Worm (Caenorhabditis elegans) whole organism, young adult: Measurements from ENCODE around the gene heh-1.

Source experiments
- B0035.1 ChIP-seq: sonication (generic microtip); optimal IDR thresholded peaks from 2 replicates; lab custom pipeline; 2016; ENCODE audit warnings: missing genetic modification characterization, mild to moderate bottlenecking, missing compliant biosample characterization, missing genotype, missing genetic modification reagents
- B0261.1 ChIP-seq: sonication (generic microtip); optimal IDR thresholded peaks from 2 replicates; lab custom pipeline; 2016; ENCODE audit warnings: mild to moderate bottlenecking, missing genetic modification characterization, moderate library complexity, missing compliant biosample characterization
- D2030.7 ChIP-seq: fragments of 200-800 bp; sonication (Bioruptor generic); IDR thresholded peaks from 2 replicates; pipeline ENCODE4 v1.3.6; 2022; ENCODE audit warnings: missing genetic modification reagents, missing genetic modification characterization, missing compliant biosample characterization
- F10E7.11 ChIP-seq: sonication (generic microtip); optimal IDR thresholded peaks from 2 replicates; lab custom pipeline; 2017; ENCODE audit warnings: mild to moderate bottlenecking, missing genetic modification characterization, moderate library complexity, missing compliant biosample characterization
- F23B12.7 ChIP-seq: sonication (generic microtip); optimal IDR thresholded peaks from 2 replicates; lab custom pipeline; 2017; ENCODE audit warnings: missing genetic modification characterization, mild to moderate bottlenecking, missing compliant biosample characterization, antibody characterized with exemption, moderate library complexity; ENCODE audit not compliant: insufficient read depth
- F37B4.10 ChIP-seq: fragments of 200-800 bp; sonication (Bioruptor generic); IDR thresholded peaks from 2 replicates; pipeline ENCODE4 v1.3.6; 2022; ENCODE audit warnings: missing genetic modification characterization, missing compliant biosample characterization
- F49E8.2 ChIP-seq: sonication (generic microtip); optimal IDR thresholded peaks from 3 replicates; lab custom pipeline; 2017; ENCODE audit warnings: missing genetic modification characterization, mild to moderate bottlenecking, missing compliant biosample characterization, antibody characterized with exemption, moderate library complexity; ENCODE audit not compliant: insufficient read depth
- F55B11.4 ChIP-seq: sonication (generic microtip); optimal IDR thresholded peaks from 2 replicates; lab custom pipeline; 2016; ENCODE audit warnings: missing compliant biosample characterization, missing genetic modification characterization, borderline replicate concordance; ENCODE audit not compliant: insufficient read depth
- Y56A3A.18 ChIP-seq: fragments of 200-800 bp; sonication (Bioruptor generic); IDR thresholded peaks from 2 replicates; pipeline ENCODE4 v1.3.6; 2022; ENCODE audit warnings: missing genetic modification reagents, missing genetic modification characterization, missing compliant biosample characterization
- Y67H2A.10 ChIP-seq: fragments of 200-800 bp; sonication (Bioruptor generic); conservative IDR thresholded peaks from 2 replicates; pipeline ENCODE4 v1.3.6; 2022; ENCODE audit warnings: missing genetic modification reagents, missing genetic modification characterization, missing compliant biosample characterization
- aptf-3 ChIP-seq: fragments of 200-800 bp; sonication (Bioruptor generic); IDR thresholded peaks from 2 replicates; pipeline ENCODE4 v1.3.6; 2022; ENCODE audit warnings: missing genetic modification characterization, missing compliant biosample characterization
- attf-6 ChIP-seq: fragments of 200-800 bp; sonication (Bioruptor generic); IDR thresholded peaks from 2 replicates; pipeline ENCODE4 v1.3.6; 2022; ENCODE audit warnings: missing genetic modification reagents, missing genetic modification characterization, missing compliant biosample characterization
- ccch-3 ChIP-seq: fragments of 200-800 bp; sonication (Bioruptor generic); optimal IDR thresholded peaks from 2 replicates; lab custom pipeline; 2018; ENCODE audit warnings: mild to moderate bottlenecking, missing genetic modification characterization, missing compliant biosample characterization
- ceh-100 ChIP-seq: fragments of 200-800 bp; sonication (Bioruptor generic); IDR thresholded peaks from 2 replicates; pipeline ENCODE4 v1.3.6; 2022; ENCODE audit warnings: missing genetic modification reagents, missing genetic modification characterization, missing compliant biosample characterization
- ceh-91 ChIP-seq: fragments of 200-800 bp; sonication (Bioruptor generic); IDR thresholded peaks from 2 replicates; pipeline ENCODE4 v1.3.6; 2022; ENCODE audit warnings: missing genetic modification reagents, missing genetic modification characterization, missing compliant biosample characterization
- chd-7 ChIP-seq: sonication (generic microtip); optimal IDR thresholded peaks from 2 replicates; lab custom pipeline; 2016; ENCODE audit warnings: mild to moderate bottlenecking, missing genetic modification characterization, moderate library complexity, missing compliant biosample characterization
- dox-1 ChIP-seq: fragments of 200-800 bp; sonication (Bioruptor generic); IDR thresholded peaks from 2 replicates; pipeline ENCODE4 v1.3.6; 2022; ENCODE audit warnings: missing genetic modification reagents, missing genetic modification characterization, missing compliant biosample characterization
- egrh-3 ChIP-seq: fragments of 200-800 bp; sonication (Bioruptor generic); IDR thresholded peaks from 2 replicates; pipeline ENCODE4 v1.3.6; 2022; ENCODE audit warnings: missing genetic modification reagents, missing genetic modification characterization, missing compliant biosample characterization
- hlh-26 ChIP-seq: fragments of 200-800 bp; sonication (Bioruptor generic); conservative IDR thresholded peaks from 2 replicates; pipeline ENCODE4 v1.3.6; 2022; ENCODE audit warnings: missing genetic modification reagents, missing genetic modification characterization, missing compliant biosample characterization
- hrde-1 ChIP-seq: sonication (generic microtip); optimal IDR thresholded peaks from 2 replicates; lab custom pipeline; 2016; ENCODE audit warnings: missing genetic modification characterization, mild to moderate bottlenecking, missing compliant biosample characterization, moderate library complexity, missing genotype, missing genetic modification reagents, borderline replicate concordance
- let-526 ChIP-seq: fragments of 200-800 bp; sonication (Bioruptor generic); IDR thresholded peaks from 2 replicates; pipeline ENCODE4 v1.3.6; 2022; ENCODE audit warnings: missing genetic modification reagents, missing genetic modification characterization, missing compliant biosample characterization
- let-607 ChIP-seq, 2 experiments: fragments of 200-800 bp in 1 of 2; sonication (Bioruptor generic) in 1 of 2; sonication (generic microtip) in 1 of 2; optimal IDR thresholded peaks; 2 replicates each; lab custom pipeline; 2016 to 2018; ENCODE audit warnings: mild to moderate bottlenecking in 2 of 2, missing compliant biosample characterization in 2 of 2, missing genetic modification characterization in 2 of 2, moderate library complexity in 2 of 2, missing genotype in 1 of 2
- lin-35 ChIP-seq, 3 experiments: fragments of 150-350 bp in 2 of 3; sonication (generic microtip) in 1 of 3; optimal IDR thresholded peaks; 2 replicates each; lab custom pipeline; 2014 to 2018; ENCODE audit warnings: missing biosample characterization in 3 of 3, missing genetic modification characterization in 3 of 3, missing genetic modification reagents in 3 of 3
- lin-40 ChIP-seq: sonication (generic microtip); optimal IDR thresholded peaks from 2 replicates; lab custom pipeline; 2016; ENCODE audit warnings: missing genetic modification characterization, mild to moderate bottlenecking, missing compliant biosample characterization, missing genotype, missing genetic modification reagents
- lsy-27 ChIP-seq: sonication (generic microtip); optimal IDR thresholded peaks from 2 replicates; lab custom pipeline; 2017; ENCODE audit warnings: missing genetic modification characterization, mild to moderate bottlenecking, missing compliant biosample characterization, antibody characterized with exemption, missing genotype, borderline replicate concordance; ENCODE audit not compliant: insufficient read depth
- madf-3 ChIP-seq: fragments of 200-800 bp; sonication (Bioruptor generic); IDR thresholded peaks from 2 replicates; pipeline ENCODE4 v1.3.6; 2022; ENCODE audit warnings: missing genetic modification reagents, missing genetic modification characterization, missing compliant biosample characterization
- mxl-1 ChIP-seq: sonication (generic microtip); optimal IDR thresholded peaks from 2 replicates; lab custom pipeline; 2016; ENCODE audit warnings: missing genetic modification characterization, missing compliant biosample characterization
- nfyb-1 ChIP-seq: fragments of 200-800 bp; sonication (Bioruptor generic); IDR thresholded peaks from 2 replicates; pipeline ENCODE4 v1.3.6; 2022; ENCODE audit warnings: missing genetic modification reagents, missing genetic modification characterization, missing compliant biosample characterization
- nhr-90 ChIP-seq: sonication (generic microtip); optimal IDR thresholded peaks from 2 replicates; lab custom pipeline; 2016; ENCODE audit warnings: missing genotype, mild to moderate bottlenecking, missing genetic modification characterization, missing compliant biosample characterization
- snpc-1.1 ChIP-seq: sonication (generic microtip); optimal IDR thresholded peaks from 2 replicates; lab custom pipeline; 2017; ENCODE audit warnings: missing genetic modification characterization, mild to moderate bottlenecking, missing compliant biosample characterization, antibody characterized with exemption, moderate library complexity, missing genotype, missing genetic modification reagents; ENCODE audit not compliant: insufficient read depth
- snpc-3.4 ChIP-seq: sonication (generic microtip); optimal IDR thresholded peaks from 2 replicates; lab custom pipeline; 2017; ENCODE audit warnings: missing genetic modification characterization, mild to moderate bottlenecking, missing compliant biosample characterization, antibody characterized with exemption, moderate library complexity, missing genotype, missing genetic modification reagents
- snpc-4 ChIP-seq, 5 experiments: fragments of 150-350 bp in 1 of 5; sonication (generic microtip) in 4 of 5; optimal IDR thresholded peaks; 2 replicates each; lab custom pipeline; 2014 to 2018; ENCODE audit warnings: missing genetic modification characterization in 5 of 5, missing biosample characterization in 3 of 5, antibody characterized with exemption in 2 of 5, mild to moderate bottlenecking in 2 of 5, missing compliant biosample characterization in 2 of 5, missing genotype in 2 of 5, moderate library complexity in 2 of 5, missing genetic modification reagents in 1 of 5
- somi-1 ChIP-seq: fragments of 200-800 bp; sonication (Bioruptor generic); optimal IDR thresholded peaks from 2 replicates; lab custom pipeline; 2018; ENCODE audit warnings: mild to moderate bottlenecking, missing genetic modification characterization, missing compliant biosample characterization
- unc-130 ChIP-seq: sonication (generic microtip); optimal IDR thresholded peaks from 2 replicates; lab custom pipeline; 2016; ENCODE audit warnings: missing genetic modification reagents, missing genetic modification characterization, missing compliant biosample characterization
- unc-62 ChIP-seq: fragments of 150-350 bp; optimal IDR thresholded peaks from 2 replicates; lab custom pipeline; 2014; ENCODE audit warnings: missing biosample characterization, missing genetic modification reagents, missing genetic modification characterization
- zfh-2 ChIP-seq: fragments of 200-800 bp; sonication (Bioruptor generic); conservative IDR thresholded peaks from 2 replicates; pipeline ENCODE4 v1.3.6; 2022; ENCODE audit warnings: missing genetic modification reagents, missing genetic modification characterization, missing compliant biosample characterization
- ztf-22 ChIP-seq: fragments of 200-800 bp; sonication (Bioruptor generic); optimal IDR thresholded peaks from 2 replicates; lab custom pipeline; 2018; ENCODE audit warnings: mild to moderate bottlenecking, missing genetic modification characterization, moderate library complexity, missing compliant biosample characterization
- ztf-26 ChIP-seq: sonication (generic microtip); optimal IDR thresholded peaks from 2 replicates; lab custom pipeline; 2017; ENCODE audit warnings: missing genetic modification characterization, missing compliant biosample characterization
- ztf-28 ChIP-seq: fragments of 200-800 bp; sonication (Bioruptor generic); IDR thresholded peaks from 2 replicates; pipeline ENCODE4 v1.3.6; 2022; ENCODE audit warnings: missing genetic modification reagents, missing genetic modification characterization, missing compliant biosample characterization
- ztf-3 ChIP-seq: fragments of 200-800 bp; sonication (Bioruptor generic); optimal IDR thresholded peaks from 2 replicates; lab custom pipeline; 2018; ENCODE audit warnings: mild to moderate bottlenecking, missing genetic modification characterization, missing compliant biosample characterization

Gene heh-1

ce11 chrIII:3242379-3242778, 43.1 kb upstream of the heh-1 start:
- TF ChIP-seq D2030.7 (GFP tag; lab: Robert Waterston, UW): no peak
- TF ChIP-seq ceh-100: no peak
- TF ChIP-seq F37B4.10 (GFP tag; lab: Robert Waterston, UW): no peak
- no peak for TF ChIP-seq madf-3 (GFP tag; lab: Robert Waterston, UW)
- no peak for TF ChIP-seq ztf-3 (GFP tag; lab: Kevin White, UChicago)
- no peak for TF ChIP-seq unc-62 (GFP tag; lab: Kevin White, UChicago)
- TF ChIP-seq snpc-1.1: no peak
- no peak for TF ChIP-seq ccch-3 (GFP tag; lab: Kevin White, UChicago)
- no peak for TF ChIP-seq ztf-22
- TF ChIP-seq zfh-2: no peak
- TF ChIP-seq mxl-1 (tag; lab: Kevin White, UChicago): no peak
- no peak for TF ChIP-seq aptf-3 (GFP tag; lab: Robert Waterston, UW)
- TF ChIP-seq snpc-4 (GFP tag; optimal IDR thresholded peaks at IDR 0.05; lab: Kevin White, UChicago): no peak
- no peak for TF ChIP-seq snpc-4 (tag; optimal IDR thresholded peaks at IDR 0.05; lab: Kevin White, UChicago)

ce11 chrIII:3241943-3242342, 42.6 kb upstream of the heh-1 start:
- no peak for TF ChIP-seq Y56A3A.18
- no peak for TF ChIP-seq attf-6

- TF ChIP-seq nhr-90: no peak
- no peak for TF ChIP-seq ceh-91 (GFP tag; lab: Robert Waterston, UW)
- TF ChIP-seq let-526: no peak
- TF ChIP-seq lin-40 (tag; lab: Kevin White, UChicago): no peak
- TF ChIP-seq F10E7.11 (tag; lab: Kevin White, UChicago): no peak
- TF ChIP-seq lin-35 (GFP tag; optimal IDR thresholded peaks at IDR 0.05; lab: Kevin White, UChicago): no peak
- TF ChIP-seq F55B11.4: no peak
- TF ChIP-seq nfyb-1 (GFP tag; lab: Robert Waterston, UW): no peak
- TF ChIP-seq dox-1 (GFP tag; lab: Robert Waterston, UW): no peak
- no peak for TF ChIP-seq somi-1 (GFP tag; lab: Kevin White, UChicago)
- no peak for TF ChIP-seq B0261.1 (tag; lab: Kevin White, UChicago)
- TF ChIP-seq F49E8.2: no peak
- no peak for TF ChIP-seq ztf-22
- no peak for TF ChIP-seq B0035.1 (tag; lab: Kevin White, UChicago)
- no peak for TF ChIP-seq unc-62 (GFP tag; lab: Kevin White, UChicago)
- no peak for TF ChIP-seq Y67H2A.10 (GFP tag; lab: Robert Waterston, UW)
- no peak for TF ChIP-seq let-607 (tag; optimal IDR thresholded peaks at IDR 0.05; lab: Kevin White, UChicago)
- TF ChIP-seq hrde-1: no peak
- TF ChIP-seq chd-7: no peak
- no peak for TF ChIP-seq ztf-26
Observed at ce11 chrIII:3241361-3241760, 42.0 kb upstream of the heh-1 start.

- no peak for TF ChIP-seq zfh-2
- TF ChIP-seq lsy-27 (tag; lab: Kevin White, UChicago): no peak
- no peak for TF ChIP-seq hlh-26 (GFP tag; lab: Robert Waterston, UW)
- no peak for TF ChIP-seq unc-130 (GFP tag; lab: Kevin White, UChicago)
- no peak for TF ChIP-seq ztf-28
- TF ChIP-seq let-607 (tag; optimal IDR thresholded peaks at IDR 0.05; lab: Kevin White, UChicago): no peak
- TF ChIP-seq chd-7: no peak
- no peak for TF ChIP-seq attf-6
- no peak for TF ChIP-seq egrh-3 (GFP tag; lab: Robert Waterston, UW)
- TF ChIP-seq snpc-3.4 (tag; lab: Kevin White, UChicago): no peak
- no peak for TF ChIP-seq F23B12.7 (tag; lab: Kevin White, UChicago)
Observed at ce11 chrIII:3240893-3241292, 41.6 kb upstream of the heh-1 start.
